Fruit fly (Drosophila melanogaster) whole organism, embryonic: Measurements from ENCODE around the gene Glut1.
A peak's percentile ranks its signal among the peaks of the same experiment; 100 is the strongest.

Experiments
- CG10654 ChIP-seq: fragments of 200-800 bp; sonication (Bioruptor generic); optimal IDR thresholded peaks from 2 replicates; lab custom pipeline; 2016; ENCODE audit warnings: missing biosample characterization, missing genetic modification characterization
- CG11093 ChIP-seq: fragments of 200-800 bp; sonication (Bioruptor generic); IDR thresholded peaks from 3 replicates; pipeline ENCODE4 v1.3.6; 2022; ENCODE audit warnings: missing biosample characterization, missing genetic modification characterization
- CG12659 ChIP-seq: fragments of 200-800 bp; sonication (Bioruptor generic); optimal IDR thresholded peaks from 3 replicates; lab custom pipeline; 2017; ENCODE audit warnings: mild to moderate bottlenecking, missing biosample characterization, missing genetic modification reagents, missing genetic modification characterization
- CG13287 ChIP-seq: fragments of 200-800 bp; sonication (Bioruptor generic); IDR thresholded peaks from 2 replicates; pipeline ENCODE4 v1.3.6; 2022; ENCODE audit warnings: missing biosample characterization, missing genetic modification characterization; ENCODE audit not compliant: partially characterized antibody
- CG14860 ChIP-seq: fragments of 200-800 bp; sonication (Bioruptor generic); IDR thresholded peaks from 3 replicates; pipeline ENCODE4 v1.3.6; 2022; ENCODE audit warnings: missing biosample characterization, missing genetic modification characterization; ENCODE audit not compliant: partially characterized antibody
- CG15269 ChIP-seq: fragments of 200-800 bp; sonication (Bioruptor generic); optimal IDR thresholded peaks from 2 replicates; lab custom pipeline; 2018; ENCODE audit warnings: missing biosample characterization, mild to moderate bottlenecking, missing genetic modification characterization, moderate library complexity
- CG2202 ChIP-seq: fragments of 200-800 bp; sonication (Bioruptor generic); optimal IDR thresholded peaks from 2 replicates; lab custom pipeline; 2018; ENCODE audit warnings: missing biosample characterization, mild to moderate bottlenecking, missing genetic modification characterization
- CG2712 ChIP-seq: fragments of 200-800 bp; optimal IDR thresholded peaks from 3 replicates; lab custom pipeline; 2019; ENCODE audit warnings: missing biosample characterization, mild to moderate bottlenecking, missing genetic modification characterization, moderate library complexity
- CG31224 ChIP-seq: fragments of 200-800 bp; sonication (Bioruptor generic); IDR thresholded peaks from 2 replicates; pipeline ENCODE4 v1.3.6; 2022; ENCODE audit warnings: missing biosample characterization, missing genetic modification characterization
- CG3163 ChIP-seq: fragments of 200-800 bp; sonication (Bioruptor generic); optimal IDR thresholded peaks from 3 replicates; lab custom pipeline; 2016; ENCODE audit warnings: missing biosample characterization, missing genetic modification characterization
- CG3847 ChIP-seq: fragments of 200-800 bp; sonication (Bioruptor generic); IDR thresholded peaks from 2 replicates; pipeline ENCODE4 v1.3.6; 2022; ENCODE audit warnings: missing biosample characterization, missing genetic modification characterization
- CG3995 ChIP-seq: fragments of 200-800 bp; sonication (Bioruptor generic); optimal IDR thresholded peaks from 3 replicates; lab custom pipeline; 2016; ENCODE audit warnings: missing biosample characterization, missing genetic modification characterization
- CG4282 ChIP-seq: fragments of 200-800 bp; sonication (Bioruptor generic); optimal IDR thresholded peaks from 2 replicates; lab custom pipeline; 2016; ENCODE audit warnings: missing biosample characterization, missing genetic modification characterization
- CG6689 ChIP-seq: fragments of 200-800 bp; sonication (Bioruptor generic); IDR thresholded peaks from 2 replicates; pipeline ENCODE4 v1.3.6; 2022; ENCODE audit warnings: missing biosample characterization, missing genetic modification characterization
- CG6854 ChIP-seq: fragments of 200-800 bp; sonication (Bioruptor generic); optimal IDR thresholded peaks from 3 replicates; lab custom pipeline; 2017; ENCODE audit warnings: missing biosample characterization, mild to moderate bottlenecking, missing genetic modification characterization
- CG7745 ChIP-seq: fragments of 200-800 bp; sonication (Bioruptor generic); optimal IDR thresholded peaks from 2 replicates; lab custom pipeline; 2018; ENCODE audit warnings: missing biosample characterization, mild to moderate bottlenecking, missing genetic modification characterization, moderate library complexity
- CG8290 ChIP-seq, 3 experiments: fragments of 200-800 bp; sonication (Bioruptor generic); optimal IDR thresholded peaks; 2 replicates each; lab custom pipeline; 2016 to 2019; ENCODE audit warnings: missing biosample characterization in 3 of 3, missing genetic modification characterization in 3 of 3, mild to moderate bottlenecking in 2 of 3, moderate library complexity in 1 of 3
- CG8944 ChIP-seq: fragments of 200-800 bp; sonication (Bioruptor generic); optimal IDR thresholded peaks from 3 replicates; lab custom pipeline; 2016; ENCODE audit warnings: missing biosample characterization, missing genetic modification characterization
- CG9817 ChIP-seq: fragments of 200-800 bp; sonication (Bioruptor generic); optimal IDR thresholded peaks from 2 replicates; lab custom pipeline; 2018; ENCODE audit warnings: missing biosample characterization, mild to moderate bottlenecking, missing genetic modification characterization, moderate library complexity
- CG9932 ChIP-seq: fragments of 200-800 bp; sonication (Bioruptor generic); IDR thresholded peaks from 2 replicates; pipeline ENCODE4 v1.3.6; 2022; ENCODE audit warnings: missing biosample characterization, missing genetic modification characterization
- Doc3 ChIP-seq: fragments of 200-800 bp; sonication (Bioruptor generic); IDR thresholded peaks from 3 replicates; pipeline ENCODE4 v1.3.6; 2022; ENCODE audit warnings: missing biosample characterization, missing genetic modification characterization; ENCODE audit not compliant: partially characterized antibody
- Ets97D ChIP-seq: fragments of 200-800 bp; sonication (Bioruptor generic); optimal IDR thresholded peaks from 3 replicates; lab custom pipeline; 2016; ENCODE audit warnings: missing biosample characterization, missing genetic modification characterization
- Hand ChIP-seq: fragments of 200-800 bp; sonication (Bioruptor generic); optimal IDR thresholded peaks from 2 replicates; lab custom pipeline; 2017; ENCODE audit warnings: mild to moderate bottlenecking, missing biosample characterization, missing genetic modification reagents, missing genetic modification characterization
- Mrtf ChIP-seq: fragments of 200-800 bp; sonication (Bioruptor generic); IDR thresholded peaks from 3 replicates; pipeline ENCODE4 v1.3.6; 2022; ENCODE audit warnings: missing biosample characterization, missing genetic modification characterization
- NFAT ChIP-seq: fragments of 200-800 bp; sonication (Bioruptor generic); IDR thresholded peaks from 2 replicates; pipeline ENCODE4 v1.3.6; 2022; ENCODE audit warnings: missing biosample characterization, missing genetic modification characterization
- Spps ChIP-seq: fragments of 200-800 bp; sonication (Bioruptor generic); optimal IDR thresholded peaks from 2 replicates; lab custom pipeline; 2018; ENCODE audit warnings: missing biosample characterization, mild to moderate bottlenecking, missing genetic modification characterization
- ara ChIP-seq: fragments of 200-800 bp; sonication (Bioruptor generic); IDR thresholded peaks from 2 replicates; pipeline ENCODE4 v1.3.6; 2022; ENCODE audit warnings: missing biosample characterization, missing genetic modification characterization
- ase ChIP-seq: fragments of 200-800 bp; sonication (Bioruptor generic); IDR thresholded peaks from 3 replicates; pipeline ENCODE4 v1.3.6; 2022; ENCODE audit warnings: missing biosample characterization, missing genetic modification characterization
- bab2 ChIP-seq: fragments of 200-800 bp; sonication (Bioruptor generic); optimal IDR thresholded peaks from 2 replicates; lab custom pipeline; 2016; ENCODE audit warnings: missing biosample characterization, missing genetic modification characterization
- bbx ChIP-seq: fragments of 200-800 bp; sonication (Bioruptor generic); IDR thresholded peaks from 2 replicates; pipeline ENCODE4 v1.3.6; 2022; ENCODE audit warnings: missing biosample characterization, missing genetic modification characterization; ENCODE audit not compliant: partially characterized antibody
- cad ChIP-seq: fragments of >200 bp; optimal IDR thresholded peaks from 2 replicates; lab custom pipeline; 2017; ENCODE audit warnings: missing biosample characterization, missing genetic modification characterization
- exex ChIP-seq: fragments of 200-800 bp; sonication (Bioruptor generic); optimal IDR thresholded peaks from 4 replicates; lab custom pipeline; 2018; ENCODE audit warnings: missing biosample characterization, mild to moderate bottlenecking, missing genetic modification characterization, moderate library complexity
- grau ChIP-seq: fragments of 200-800 bp; optimal IDR thresholded peaks from 3 replicates; lab custom pipeline; 2019; ENCODE audit warnings: missing biosample characterization, mild to moderate bottlenecking, missing genetic modification characterization, moderate library complexity
- gsb-n ChIP-seq: fragments of 200-800 bp; sonication (Bioruptor generic); optimal IDR thresholded peaks from 3 replicates; lab custom pipeline; 2018; ENCODE audit warnings: missing biosample characterization, mild to moderate bottlenecking, missing genetic modification characterization
- her ChIP-seq: fragments of 200-800 bp; sonication (Bioruptor generic); optimal IDR thresholded peaks from 2 replicates; lab custom pipeline; 2016; ENCODE audit warnings: missing biosample characterization, missing genetic modification characterization
- ind ChIP-seq: fragments of 200-800 bp; sonication (Bioruptor generic); optimal IDR thresholded peaks from 3 replicates; lab custom pipeline; 2016; ENCODE audit warnings: missing biosample characterization, missing genetic modification characterization
- inv ChIP-seq: fragments of 200-800 bp; sonication (Bioruptor generic); IDR thresholded peaks from 2 replicates; pipeline ENCODE4 v1.3.6; 2022; ENCODE audit warnings: missing biosample characterization, missing genetic modification characterization; ENCODE audit not compliant: partially characterized antibody
- jumu ChIP-seq: fragments of 200-800 bp; sonication (Bioruptor generic); optimal IDR thresholded peaks from 3 replicates; lab custom pipeline; 2016; ENCODE audit warnings: missing biosample characterization, missing genetic modification characterization
- kni ChIP-seq: fragments of 200-800 bp; sonication (Bioruptor generic); optimal IDR thresholded peaks from 3 replicates; lab custom pipeline; 2017; ENCODE audit warnings: mild to moderate bottlenecking, missing biosample characterization, missing genetic modification reagents, missing genetic modification characterization
- lilli ChIP-seq: fragments of 200-800 bp; sonication (Bioruptor generic); optimal IDR thresholded peaks from 3 replicates; lab custom pipeline; 2016; ENCODE audit warnings: missing biosample characterization, missing genetic modification characterization
- mld ChIP-seq: fragments of 200-800 bp; sonication (Bioruptor generic); IDR thresholded peaks from 3 replicates; pipeline ENCODE4 v1.3.6; 2022; ENCODE audit warnings: missing biosample characterization, missing genetic modification characterization; ENCODE audit not compliant: partially characterized antibody
- pan ChIP-seq, 4 experiments: fragments of >200 bp in 3 of 4; fragments of 200-800 bp in 1 of 4; sonication (Bioruptor generic) in 1 of 4; optimal IDR thresholded peaks in 3 of 4; IDR thresholded peaks in 1 of 4; 2 replicates each; pipeline versions ENCODE4 v1.3.6 to Lab custom; 2017 to 2022; ENCODE audit warnings: missing biosample characterization in 2 of 4, missing genetic modification characterization in 2 of 4, mixed read lengths in 1 of 4
- phol ChIP-seq: fragments of 200-800 bp; sonication (Bioruptor generic); optimal IDR thresholded peaks from 3 replicates; lab custom pipeline; 2018; ENCODE audit warnings: missing biosample characterization, mild to moderate bottlenecking, missing genetic modification characterization, moderate library complexity
- schlank ChIP-seq: fragments of 200-800 bp; sonication (Bioruptor generic); optimal IDR thresholded peaks from 2 replicates; lab custom pipeline; 2018; ENCODE audit warnings: missing biosample characterization, mild to moderate bottlenecking, missing genetic modification characterization
- slbo ChIP-seq: fragments of 200-800 bp; sonication (Bioruptor generic); IDR thresholded peaks from 2 replicates; pipeline ENCODE4 v1.3.6; 2022; ENCODE audit warnings: missing biosample characterization, missing genetic modification characterization
- sna ChIP-seq: fragments of 200-800 bp; sonication (Bioruptor generic); IDR thresholded peaks from 2 replicates; pipeline ENCODE4 v1.3.6; 2022; ENCODE audit warnings: missing biosample characterization, missing genetic modification characterization; ENCODE audit not compliant: partially characterized antibody
- so ChIP-seq: fragments of 200-800 bp; sonication (Bioruptor generic); IDR thresholded peaks from 3 replicates; pipeline ENCODE4 v1.3.6; 2022; ENCODE audit warnings: missing biosample characterization, missing genetic modification characterization
- tna ChIP-seq: fragments of 200-800 bp; sonication (Bioruptor generic); IDR thresholded peaks from 2 replicates; pipeline ENCODE4 v1.3.6; 2022; ENCODE audit warnings: missing biosample characterization, missing genetic modification characterization; ENCODE audit not compliant: partially characterized antibody
- zen ChIP-seq: fragments of 200-800 bp; sonication (Bioruptor generic); optimal IDR thresholded peaks from 3 replicates; lab custom pipeline; 2018; ENCODE audit warnings: missing biosample characterization, mild to moderate bottlenecking, missing genetic modification characterization, moderate library complexity

Gene Glut1

dm6 chr3L:1032569-1032968, 118.7 kb downstream of the Glut1 start (continued):
- no peak for TF ChIP-seq CG3163 (GFP tag; lab: Kevin White, UChicago)
- TF ChIP-seq ase, result peak; percentile 81
- TF ChIP-seq CG6854, result no peak
- TF ChIP-seq CG11093 (GFP tag; lab: Robert Waterston, UW), result peak; percentile 71; the same call in 2 of the 3 replicates
- peak; percentile 84 for TF ChIP-seq phol (tag; lab: Kevin White, UChicago)
- peak; percentile 86 for TF ChIP-seq ara (GFP tag; lab: Robert Waterston, UW)
- TF ChIP-seq tna (GFP tag; lab: Robert Waterston, UW), result no peak
- peak; percentile 63 for TF ChIP-seq slbo (GFP tag; lab: Robert Waterston, UW)
- TF ChIP-seq CG3847 (GFP tag; lab: Robert Waterston, UW), result peak; percentile 41
- peak; percentile 50 for TF ChIP-seq CG8290 (GFP tag; optimal IDR thresholded peaks at IDR 0.05; lab: Kevin White, UChicago)
- peak in 1 of 2 experiments; percentile 68 for TF ChIP-seq CG8290 (tag; optimal IDR thresholded peaks at IDR 0.05; lab: Kevin White, UChicago)
- TF ChIP-seq bab2 (GFP tag; lab: Kevin White, UChicago), result peak; percentile 54
- peak; percentile 78 for TF ChIP-seq ind (GFP tag; lab: Kevin White, UChicago)
- no peak for TF ChIP-seq pan (optimal IDR thresholded peaks at IDR 0.05; lab: Kevin White, UChicago)
- TF ChIP-seq pan (GFP tag; optimal IDR thresholded peaks at IDR 0.05 in 1 of 2, IDR thresholded peaks at IDR 0.05 in 1 of 2), result peak in 1 of 2 experiments; percentile 82
- no peak for TF ChIP-seq CG9932 (GFP tag; lab: Robert Waterston, UW)
- TF ChIP-seq so, result peak; percentile 76; the same call in 1 of the 3 replicates
- TF ChIP-seq CG10654 (GFP tag; lab: Kevin White, UChicago), result peak; percentile 47
- TF ChIP-seq Ets97D (GFP tag; lab: Kevin White, UChicago), result peak; percentile 23
- TF ChIP-seq lilli (GFP tag; lab: Kevin White, UChicago), result peak; percentile 74
- peak; percentile 58 for TF ChIP-seq CG9817 (tag; lab: Kevin White, UChicago)
- no peak for TF ChIP-seq cad (GFP tag; lab: Kevin White, UChicago)
- no peak for TF ChIP-seq CG14860 (GFP tag; lab: Robert Waterston, UW)
- no peak for TF ChIP-seq Hand (GFP tag; lab: Kevin White, UChicago)
- TF ChIP-seq CG3995 (GFP tag; lab: Kevin White, UChicago), result no peak
- peak; percentile 82 for TF ChIP-seq CG6689 (GFP tag; lab: Robert Waterston, UW)
- peak; percentile 23 for TF ChIP-seq CG2202 (tag; lab: Kevin White, UChicago)
- peak; percentile 75 for TF ChIP-seq CG15269 (tag; lab: Kevin White, UChicago)
- TF ChIP-seq inv (GFP tag; lab: Robert Waterston, UW), result no peak
- TF ChIP-seq CG12659 (GFP tag; lab: Kevin White, UChicago), result peak; percentile 66
- no peak for TF ChIP-seq mld (GFP tag; lab: Robert Waterston, UW)
- peak; percentile 95 for TF ChIP-seq grau (tag; lab: Kevin White, UChicago)
- peak; percentile 68 for TF ChIP-seq zen
- TF ChIP-seq her (GFP tag; lab: Kevin White, UChicago), result peak; percentile 39
- TF ChIP-seq jumu, result peak; percentile 60
- TF ChIP-seq CG2712 (tag; lab: Kevin White, UChicago), result peak; percentile 81
- TF ChIP-seq NFAT (GFP tag; lab: Robert Waterston, UW), result no peak
- no peak for TF ChIP-seq kni (GFP tag; lab: Kevin White, UChicago)
- TF ChIP-seq Mrtf (GFP tag; lab: Robert Waterston, UW), result peak; percentile 71
- TF ChIP-seq bbx (GFP tag; lab: Robert Waterston, UW), result no peak
- no peak for TF ChIP-seq schlank
- no peak for TF ChIP-seq sna (GFP tag; lab: Robert Waterston, UW)
- peak; percentile 68 for TF ChIP-seq CG8944 (GFP tag; lab: Kevin White, UChicago)
- peak; percentile 18 for TF ChIP-seq Spps (tag; lab: Kevin White, UChicago)
- peak; percentile 75 for TF ChIP-seq gsb-n
- TF ChIP-seq CG4282 (GFP tag; lab: Kevin White, UChicago), result peak; percentile 31
- TF ChIP-seq exex, result no peak
- TF ChIP-seq CG31224 (GFP tag; lab: Robert Waterston, UW), result 0 out of 2 replicates have a peak, but pooled peaks have one; percentile 26
- no peak for TF ChIP-seq CG13287 (GFP tag; lab: Robert Waterston, UW)
- TF ChIP-seq CG7745 (tag; lab: Kevin White, UChicago), result no peak
- TF ChIP-seq Doc3 (GFP tag; lab: Robert Waterston, UW), result no peak
